Worm (Caenorhabditis elegans) whole organism, L1 larva: ENCODE measurements around the gene mdf-1.

Experiments
- fos-1 ChIP-seq: fragments of 150-350 bp; optimal IDR thresholded peaks from 2 replicates; lab custom pipeline; 2014; ENCODE audit warnings: missing biosample characterization, missing genetic modification characterization
- hlh-17 ChIP-seq: fragments of 200-800 bp; sonication (Bioruptor generic); optimal IDR thresholded peaks from 2 replicates; lab custom pipeline; 2018; ENCODE audit warnings: missing genetic modification characterization, mild to moderate bottlenecking, missing compliant biosample characterization, moderate library complexity, borderline replicate concordance
- nhr-20 ChIP-seq: sonication (generic microtip); optimal IDR thresholded peaks from 2 replicates; lab custom pipeline; 2016; ENCODE audit warnings: mild to moderate bottlenecking, missing genetic modification characterization, missing compliant biosample characterization
- pag-3 ChIP-seq: sonication (generic microtip); optimal IDR thresholded peaks from 2 replicates; lab custom pipeline; 2017; ENCODE audit warnings: missing genetic modification characterization, mild to moderate bottlenecking, missing compliant biosample characterization, antibody characterized with exemption, borderline replicate concordance; ENCODE audit not compliant: insufficient read depth

DNA sequence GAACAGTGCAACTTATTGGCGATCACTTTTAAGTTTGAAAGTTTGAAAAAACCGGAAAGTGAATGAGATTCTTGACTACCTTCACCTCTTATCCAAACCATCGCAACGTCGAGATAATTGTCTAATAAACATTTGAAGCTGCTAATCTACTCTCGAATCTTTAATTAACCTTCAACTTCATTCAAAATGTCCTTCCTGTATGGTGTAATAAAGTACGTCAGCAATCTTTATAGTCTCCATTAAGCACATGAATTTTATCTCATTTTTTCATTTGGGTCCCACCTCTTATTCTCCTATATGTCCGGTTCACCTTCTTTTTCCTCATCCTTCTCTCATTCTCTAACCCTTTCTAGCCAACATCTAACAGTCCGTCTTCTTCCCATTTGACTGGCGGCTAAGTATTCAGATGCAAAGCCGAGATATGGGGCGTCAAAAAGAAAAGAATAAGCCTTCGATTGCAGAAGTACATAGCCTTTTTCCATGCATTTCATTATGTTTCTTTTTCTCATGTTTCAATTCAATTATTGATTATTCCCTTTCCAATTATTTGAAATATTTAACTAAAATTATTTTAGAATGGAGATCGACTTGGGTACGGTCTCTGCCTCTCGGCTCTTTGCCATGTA is 43.1 kb downstream of the mdf-1 start, which contains the start of gene swt-5:
- no peak for TF ChIP-seq pag-3 (tag; lab: Kevin White, UChicago)
- TF ChIP-seq hlh-17 (GFP tag; lab: Kevin White, UChicago), result no peak
- no peak for TF ChIP-seq nhr-20
- TF ChIP-seq fos-1 (tag; lab: Kevin White, UChicago), result no peak
